Worm (Caenorhabditis elegans) whole organism, mixed stage, embryonic: Measurements from ENCODE around the gene srsx-28.

Experiments used
- bed-3 ChIP-seq: fragments of 200-800 bp; sonication (Bioruptor generic); optimal IDR thresholded peaks from 3 replicates; lab custom pipeline; 2018; ENCODE audit warnings: mild to moderate bottlenecking, missing genetic modification characterization, moderate library complexity, missing compliant biosample characterization
- blmp-1 ChIP-seq: fragments of 150-350 bp; optimal IDR thresholded peaks from 2 replicates; lab custom pipeline; 2014; ENCODE audit warnings: missing biosample characterization, missing genetic modification characterization
- elt-1 ChIP-seq: sonication (generic microtip); optimal IDR thresholded peaks from 2 replicates; lab custom pipeline; 2017; ENCODE audit warnings: missing genetic modification characterization, mild to moderate bottlenecking, missing compliant biosample characterization, antibody characterized with exemption, moderate library complexity, borderline replicate concordance; ENCODE audit not compliant: insufficient read depth
- lin-13 ChIP-seq: fragments of 150-350 bp; optimal IDR thresholded peaks from 2 replicates; lab custom pipeline; 2014; ENCODE audit warnings: missing biosample characterization, missing genetic modification characterization
- lin-32 ChIP-seq: fragments of 200-800 bp; sonication (Bioruptor generic); optimal IDR thresholded peaks from 2 replicates; lab custom pipeline; 2018; ENCODE audit warnings: mild to moderate bottlenecking, missing genetic modification characterization, missing compliant biosample characterization
- nhr-12 ChIP-seq: fragments of 150-350 bp; optimal IDR thresholded peaks from 2 replicates; lab custom pipeline; 2014; ENCODE audit warnings: missing biosample characterization, missing genetic modification characterization
- nhr-28 ChIP-seq: fragments of 150-350 bp; optimal IDR thresholded peaks from 2 replicates; lab custom pipeline; 2014; ENCODE audit warnings: missing biosample characterization, missing genetic modification characterization
- nhr-76 ChIP-seq: sonication (generic microtip); optimal IDR thresholded peaks from 2 replicates; lab custom pipeline; 2017; ENCODE audit warnings: missing biosample characterization, missing genetic modification characterization
- pha-4 ChIP-seq: fragments of 150-350 bp; optimal IDR thresholded peaks from 2 replicates; lab custom pipeline; 2018; ENCODE audit warnings: missing biosample characterization, missing genetic modification reagents, missing genetic modification characterization
- unc-62 ChIP-seq: fragments of 150-350 bp; optimal IDR thresholded peaks from 2 replicates; lab custom pipeline; 2014; ENCODE audit warnings: missing biosample characterization, missing genetic modification reagents, missing genetic modification characterization
- ztf-11 ChIP-seq: fragments of 150-350 bp; optimal IDR thresholded peaks from 2 replicates; lab custom pipeline; 2014; ENCODE audit warnings: missing biosample characterization, missing genetic modification characterization

ce11 chrV:10112187-10112586 lies 40.2 kb upstream of the srsx-28 start, which contains the start of gene C08B6.3:
- TF ChIP-seq bed-3 (GFP tag; lab: Kevin White, UChicago), result no peak
- no peak for TF ChIP-seq nhr-76 (tag; lab: Kevin White, UChicago)
- TF ChIP-seq pha-4 (tag; lab: Kevin White, UChicago), result no peak
- TF ChIP-seq ztf-11, result no peak
- no peak for TF ChIP-seq nhr-28 (tag; lab: Kevin White, UChicago)
- TF ChIP-seq blmp-1, result no peak
- TF ChIP-seq lin-32 (GFP tag; lab: Kevin White, UChicago), result no peak
- no peak for TF ChIP-seq unc-62 (GFP tag; lab: Kevin White, UChicago)
- TF ChIP-seq elt-1 (tag; lab: Kevin White, UChicago), result no peak
- TF ChIP-seq lin-13 (tag; lab: Kevin White, UChicago), result no peak
- no peak for TF ChIP-seq nhr-12 (tag; lab: Kevin White, UChicago)
